Worm (Caenorhabditis elegans): ENCODE data around the gene prp-39.

DNA sequence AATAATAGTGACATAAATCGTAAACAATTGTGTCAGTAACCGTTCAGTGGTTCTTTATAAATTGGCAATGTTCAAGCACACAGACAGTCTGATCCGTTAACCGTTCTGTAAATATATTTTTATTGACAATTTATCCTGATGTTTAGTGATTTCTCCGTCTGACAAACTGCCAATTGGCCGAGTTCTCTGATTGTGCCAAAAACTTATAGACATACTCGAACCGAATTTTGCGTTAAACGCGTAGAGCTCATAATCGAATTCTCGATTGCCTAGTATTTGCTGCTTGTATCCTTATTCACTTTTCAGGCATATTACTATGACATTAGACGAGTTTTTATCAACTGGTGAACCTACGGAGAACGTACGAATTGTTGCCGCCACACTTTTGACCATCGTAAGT is 38.3 kb downstream of the prp-39 start, which contains the start of gene srx-117:
- TF ChIP-seq gmeb-2 (tag; optimal IDR thresholded peaks at IDR 0.05) (no peak), F13H6.1 (tag; optimal IDR thresholded peaks at IDR 0.05) (no peak), ama-1 (optimal IDR thresholded peaks at IDR 0.05) (no peak)
